Worm (Caenorhabditis elegans) whole organism, mixed stage, embryonic: ENCODE measurements around the gene T23B12.5.

Experiments
- M03D4.4 ChIP-seq: sonication (generic microtip); optimal IDR thresholded peaks from 2 replicates; lab custom pipeline; 2017; ENCODE audit warnings: mild to moderate bottlenecking, missing genetic modification characterization, missing compliant biosample characterization
- bed-3 ChIP-seq: fragments of 200-800 bp; sonication (Bioruptor generic); optimal IDR thresholded peaks from 3 replicates; lab custom pipeline; 2018; ENCODE audit warnings: mild to moderate bottlenecking, missing genetic modification characterization, moderate library complexity, missing compliant biosample characterization
- blmp-1 ChIP-seq: fragments of 150-350 bp; optimal IDR thresholded peaks from 2 replicates; lab custom pipeline; 2014; ENCODE audit warnings: missing biosample characterization, missing genetic modification characterization
- ceh-39 ChIP-seq: fragments of 150-350 bp; optimal IDR thresholded peaks from 2 replicates; lab custom pipeline; 2014; ENCODE audit warnings: missing biosample characterization, missing genetic modification characterization
- ceh-43 ChIP-seq: fragments of 200-800 bp; sonication (Bioruptor generic); optimal IDR thresholded peaks from 2 replicates; lab custom pipeline; 2018; ENCODE audit warnings: mild to moderate bottlenecking, missing genetic modification characterization, moderate library complexity, missing compliant biosample characterization
- ceh-83 ChIP-seq: fragments of 200-800 bp; sonication (Bioruptor generic); optimal IDR thresholded peaks from 2 replicates; lab custom pipeline; 2018; ENCODE audit warnings: mild to moderate bottlenecking, missing genetic modification characterization, missing compliant biosample characterization
- ces-1 ChIP-seq: fragments of 150-350 bp; optimal IDR thresholded peaks from 2 replicates; lab custom pipeline; 2014; ENCODE audit warnings: missing biosample characterization, missing genetic modification reagents, missing genetic modification characterization
- drap-1 ChIP-seq: fragments of 200-800 bp; sonication (Bioruptor generic); optimal IDR thresholded peaks from 3 replicates; lab custom pipeline; 2018; ENCODE audit warnings: mild to moderate bottlenecking, missing genetic modification characterization, missing compliant biosample characterization
- elt-3 ChIP-seq: fragments of 150-350 bp; optimal IDR thresholded peaks from 2 replicates; lab custom pipeline; 2014; ENCODE audit warnings: missing biosample characterization, missing genetic modification characterization
- flh-1 ChIP-seq: fragments of 200-800 bp; sonication (Bioruptor generic); optimal IDR thresholded peaks from 2 replicates; lab custom pipeline; 2018; ENCODE audit warnings: mild to moderate bottlenecking, missing genetic modification characterization, moderate library complexity, missing compliant biosample characterization
- ham-2 ChIP-seq: fragments of 200-800 bp; sonication (Bioruptor generic); optimal IDR thresholded peaks from 2 replicates; lab custom pipeline; 2018; ENCODE audit warnings: mild to moderate bottlenecking, missing genetic modification characterization, missing compliant biosample characterization
- hlh-1 ChIP-seq: fragments of 150-350 bp; optimal IDR thresholded peaks from 2 replicates; lab custom pipeline; 2014; ENCODE audit warnings: missing biosample characterization, missing genetic modification reagents, missing genetic modification characterization
- lin-13 ChIP-seq: fragments of 150-350 bp; optimal IDR thresholded peaks from 2 replicates; lab custom pipeline; 2014; ENCODE audit warnings: missing biosample characterization, missing genetic modification characterization
- lin-32 ChIP-seq: fragments of 200-800 bp; sonication (Bioruptor generic); optimal IDR thresholded peaks from 2 replicates; lab custom pipeline; 2018; ENCODE audit warnings: mild to moderate bottlenecking, missing genetic modification characterization, missing compliant biosample characterization
- lsy-2 ChIP-seq: fragments of 150-350 bp; optimal IDR thresholded peaks from 2 replicates; lab custom pipeline; 2014; ENCODE audit warnings: missing biosample characterization, missing genetic modification characterization
- mep-1 ChIP-seq: fragments of 150-350 bp; optimal IDR thresholded peaks from 2 replicates; lab custom pipeline; 2017; ENCODE audit warnings: missing biosample characterization, missing genetic modification reagents, missing genetic modification characterization, inconsistent platforms
- nhr-237 ChIP-seq: fragments of 150-350 bp; optimal IDR thresholded peaks from 2 replicates; lab custom pipeline; 2014; ENCODE audit warnings: missing biosample characterization, missing genetic modification characterization
- nhr-28 ChIP-seq: fragments of 150-350 bp; optimal IDR thresholded peaks from 2 replicates; lab custom pipeline; 2014; ENCODE audit warnings: missing biosample characterization, missing genetic modification characterization
- pha-4 ChIP-seq: fragments of 150-350 bp; optimal IDR thresholded peaks from 2 replicates; lab custom pipeline; 2018; ENCODE audit warnings: missing biosample characterization, missing genetic modification reagents, missing genetic modification characterization
- sem-2 ChIP-seq: fragments of 200-800 bp; sonication (Bioruptor generic); optimal IDR thresholded peaks from 2 replicates; lab custom pipeline; 2018; ENCODE audit warnings: mild to moderate bottlenecking, missing genetic modification characterization, missing compliant biosample characterization
- snpc-4 ChIP-seq: fragments of 150-350 bp; optimal IDR thresholded peaks from 2 replicates; lab custom pipeline; 2014; ENCODE audit warnings: missing biosample characterization, missing genetic modification characterization
- sptf-1 ChIP-seq: sonication (generic microtip); optimal IDR thresholded peaks from 2 replicates; lab custom pipeline; 2017; ENCODE audit warnings: mild to moderate bottlenecking, missing genetic modification characterization, moderate library complexity, missing compliant biosample characterization
- tbx-8 ChIP-seq: fragments of 200-800 bp; sonication (Bioruptor generic); optimal IDR thresholded peaks from 2 replicates; lab custom pipeline; 2018; ENCODE audit warnings: mild to moderate bottlenecking, missing genetic modification characterization, moderate library complexity, missing compliant biosample characterization
- unc-120 ChIP-seq: sonication (generic microtip); optimal IDR thresholded peaks from 2 replicates; lab custom pipeline; 2017; ENCODE audit warnings: missing genetic modification characterization, missing compliant biosample characterization; ENCODE audit not compliant: poor library complexity, severe bottlenecking
- unc-39 ChIP-seq: fragments of 150-350 bp; optimal IDR thresholded peaks from 2 replicates; lab custom pipeline; 2014; ENCODE audit warnings: missing biosample characterization, missing genetic modification characterization
- unc-62 ChIP-seq: fragments of 150-350 bp; optimal IDR thresholded peaks from 2 replicates; lab custom pipeline; 2014; ENCODE audit warnings: missing biosample characterization, missing genetic modification reagents, missing genetic modification characterization
- zip-8 ChIP-seq: fragments of 150-350 bp; optimal IDR thresholded peaks from 2 replicates; lab custom pipeline; 2014; ENCODE audit warnings: missing biosample characterization, missing genetic modification characterization

T23B12.5 gene

DNA sequence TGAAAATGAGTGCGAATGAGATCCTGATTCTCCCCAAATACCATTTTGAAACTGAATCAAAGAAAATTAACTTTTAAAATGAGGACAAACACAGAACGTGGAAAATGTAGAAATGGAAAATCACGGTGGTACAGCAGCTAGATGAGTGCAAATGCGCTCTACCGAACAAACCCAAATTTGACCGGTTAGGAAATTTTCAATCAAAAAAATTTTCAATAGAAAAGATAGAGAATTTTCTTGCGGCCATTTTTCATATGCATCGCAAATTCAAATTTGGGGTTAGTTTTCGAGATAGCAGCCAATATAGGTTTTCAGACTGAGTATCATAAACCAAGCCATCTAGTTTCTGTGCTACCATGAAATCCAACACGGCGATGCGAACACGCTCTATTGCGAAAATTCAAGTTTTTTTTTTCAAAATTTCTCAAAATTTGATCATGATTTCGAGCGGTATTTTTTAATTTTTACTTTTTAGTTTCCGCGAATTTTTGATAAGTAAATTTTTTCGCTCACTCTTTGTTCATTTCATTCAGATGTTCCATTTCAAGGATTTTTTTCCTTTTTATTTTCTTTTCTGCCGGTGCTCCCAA is 34.3 kb downstream of the T23B12.5 start, which contains the start of gene vha-18:
vha-18 (minus strand) TSS at position 51 of the 590 bp plus-strand sequence.
- TF ChIP-seq zip-8 (tag; lab: Kevin White, UChicago) (no peak), lsy-2 (tag; lab: Kevin White, UChicago) (no peak), unc-62 (GFP tag; lab: Kevin White, UChicago) (no peak), hlh-1 (tag; lab: Kevin White, UChicago) (no peak), ham-2 (GFP tag; lab: Kevin White, UChicago) (no peak)

DNA sequence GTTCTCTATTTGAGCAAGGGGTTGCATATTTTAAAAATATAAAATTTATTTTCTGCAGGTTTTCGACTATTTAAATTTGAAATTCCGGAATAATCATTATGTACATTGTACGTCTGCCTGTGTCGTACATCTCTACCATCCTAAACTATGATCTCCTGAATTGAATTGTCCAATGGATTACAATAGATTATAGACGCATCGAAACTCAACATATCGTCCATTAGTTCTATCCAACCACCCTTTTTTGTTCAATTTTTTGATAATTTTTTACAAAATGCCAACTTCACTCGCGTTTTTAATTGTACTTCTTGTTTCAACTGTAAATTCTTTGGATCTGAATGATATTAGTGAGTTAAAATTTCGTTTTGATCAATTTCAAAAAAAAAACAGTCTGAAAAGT is 37.4 kb downstream of the T23B12.5 start, which contains the start of gene F52E1.2:
F52E1.2 (plus strand) TSS at position 190 of the 400 bp plus-strand sequence.
- TF ChIP-seq ham-2 (GFP tag; lab: Kevin White, UChicago) (no peak), flh-1 (GFP tag; lab: Kevin White, UChicago) (no peak), zip-8 (tag; lab: Kevin White, UChicago) (no peak), snpc-4 (tag; lab: Kevin White, UChicago) (no peak), ceh-39 (tag; lab: Kevin White, UChicago) (no peak), mep-1 (tag; lab: Kevin White, UChicago) (no peak), unc-39 (no peak), unc-62 (GFP tag; lab: Kevin White, UChicago) (no peak), ceh-83 (GFP tag; lab: Kevin White, UChicago) (no peak), M03D4.4 (no peak), sptf-1 (tag; lab: Kevin White, UChicago) (no peak), ceh-43 (GFP tag; lab: Kevin White, UChicago) (no peak)

DNA sequence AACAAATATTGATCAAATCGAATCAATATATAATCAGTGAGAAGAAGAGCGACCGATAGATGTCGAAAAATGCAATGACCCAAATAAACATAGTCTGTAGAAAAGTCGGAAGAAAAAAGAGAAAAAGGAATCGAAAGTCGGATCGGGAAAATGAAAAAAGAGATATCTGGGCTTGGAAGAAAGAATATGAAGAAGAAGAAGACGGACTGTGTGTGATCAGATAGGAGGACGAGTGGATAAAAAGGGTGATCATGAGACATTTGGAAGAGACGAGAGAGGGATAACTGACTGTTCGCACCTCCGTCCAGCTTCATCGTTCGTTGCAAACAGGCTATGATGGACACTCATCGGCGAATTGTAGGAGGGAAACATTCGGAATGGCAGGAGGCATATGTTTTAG is 38.2 kb downstream of the T23B12.5 start:
- TF ChIP-seq flh-1 (GFP tag; lab: Kevin White, UChicago) (no peak), blmp-1 (peak; percentile 78)

DNA sequence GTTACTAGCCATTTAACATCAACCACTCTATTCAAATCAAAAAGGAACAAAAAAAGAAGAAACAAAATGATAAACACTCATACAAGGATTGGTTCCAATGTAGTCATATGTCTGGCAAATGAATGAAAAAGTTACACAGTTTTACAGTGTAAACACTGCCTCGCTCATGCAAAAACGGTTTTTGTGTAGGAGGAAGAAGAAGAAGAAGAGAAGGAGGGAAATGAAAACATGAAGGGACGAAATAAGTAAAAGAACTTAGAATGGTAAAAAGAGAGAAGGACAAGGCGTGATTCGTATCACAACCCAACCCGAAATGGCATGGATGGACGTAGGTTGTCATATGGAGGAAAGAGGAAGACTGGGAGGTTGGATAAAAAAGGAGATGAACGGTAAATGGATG is 40.9 kb downstream of the T23B12.5 start:
- TF ChIP-seq mep-1 (tag; lab: Kevin White, UChicago) (no peak), drap-1 (GFP tag; lab: Kevin White, UChicago) (no peak), flh-1 (GFP tag; lab: Kevin White, UChicago) (no peak), hlh-1 (tag; lab: Kevin White, UChicago) (no peak), sptf-1 (tag; lab: Kevin White, UChicago) (no peak), ceh-43 (GFP tag; lab: Kevin White, UChicago) (no peak), M03D4.4 (no peak), tbx-8 (GFP tag; lab: Kevin White, UChicago) (no peak), bed-3 (GFP tag; lab: Kevin White, UChicago) (no peak), ham-2 (GFP tag; lab: Kevin White, UChicago) (no peak), zip-8 (tag; lab: Kevin White, UChicago) (no peak), nhr-237 (tag; lab: Kevin White, UChicago) (no peak), lin-32 (GFP tag; lab: Kevin White, UChicago) (no peak), nhr-28 (tag; lab: Kevin White, UChicago) (no peak), lsy-2 (tag; lab: Kevin White, UChicago) (no peak)

DNA sequence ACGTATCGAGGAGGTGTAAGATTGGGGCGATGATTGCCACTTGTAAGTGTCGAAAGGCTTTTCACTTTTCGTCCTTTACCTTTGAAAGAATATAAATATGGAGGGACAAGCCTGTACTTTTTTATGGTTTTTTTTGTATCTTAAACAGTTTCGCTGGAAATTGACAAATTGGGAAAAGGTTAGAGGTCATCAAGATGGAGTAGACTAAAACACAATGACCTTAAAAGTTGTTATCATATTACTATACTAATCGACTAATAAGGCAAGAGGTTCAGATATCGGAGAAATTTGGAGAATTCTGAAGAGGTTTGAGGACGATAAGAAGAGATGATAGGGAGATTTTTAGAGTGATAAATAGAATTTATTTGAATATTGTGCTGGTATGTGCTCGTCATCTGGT is 41.7 kb downstream of the T23B12.5 start:
- TF ChIP-seq unc-62 (GFP tag; lab: Kevin White, UChicago) (no peak), ces-1 (no peak), mep-1 (tag; lab: Kevin White, UChicago) (no peak), sem-2 (no peak), nhr-237 (tag; lab: Kevin White, UChicago) (no peak)

DNA sequence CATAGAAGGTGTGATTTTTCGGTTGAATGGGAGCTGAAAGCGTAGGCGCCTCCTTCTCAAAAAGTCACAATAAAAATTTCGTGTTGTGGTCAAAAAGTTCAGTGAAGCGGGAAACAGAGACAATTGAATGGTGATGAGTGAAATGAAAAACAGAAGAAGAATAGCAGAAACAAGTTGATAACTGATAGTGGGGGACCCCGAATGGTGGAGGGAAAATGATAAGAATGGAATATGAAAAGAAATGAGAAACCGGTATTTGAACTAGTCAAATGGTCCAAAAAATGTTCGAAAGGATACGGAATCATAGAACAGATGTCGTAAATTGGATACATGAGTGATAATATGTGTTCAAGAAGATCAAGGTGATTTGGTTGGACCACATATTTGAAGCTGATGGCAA is 43.5 kb downstream of the T23B12.5 start:
- TF ChIP-seq lin-32 (GFP tag; lab: Kevin White, UChicago) (no peak), ceh-83 (GFP tag; lab: Kevin White, UChicago) (no peak), drap-1 (GFP tag; lab: Kevin White, UChicago) (no peak), unc-120 (no peak), ham-2 (GFP tag; lab: Kevin White, UChicago) (no peak), M03D4.4 (no peak), elt-3 (no peak), sptf-1 (tag; lab: Kevin White, UChicago) (no peak), lin-13 (tag; lab: Kevin White, UChicago) (no peak), nhr-237 (tag; lab: Kevin White, UChicago) (no peak), nhr-28 (tag; lab: Kevin White, UChicago) (no peak), pha-4 (no peak), sem-2 (no peak), snpc-4 (tag; lab: Kevin White, UChicago) (no peak), flh-1 (GFP tag; lab: Kevin White, UChicago) (no peak)
